Fruit fly (Drosophila melanogaster) whole organism, embryonic: ENCODE measurements around the gene CG14803.

ENCODE experiments used
- ATbp ChIP-seq: fragments of 200-800 bp; sonication (Bioruptor generic); optimal IDR thresholded peaks from 2 replicates; lab custom pipeline; 2017; ENCODE audit warnings: missing biosample characterization, mild to moderate bottlenecking, missing genetic modification characterization, missing genetic modification reagents
- CG10209 ChIP-seq: fragments of 200-800 bp; sonication (Bioruptor generic); optimal IDR thresholded peaks from 3 replicates; lab custom pipeline; 2017; ENCODE audit warnings: missing biosample characterization, mild to moderate bottlenecking, missing genetic modification characterization, missing genetic modification reagents
- CG10274 ChIP-seq: fragments of 200-800 bp; sonication (Bioruptor generic); optimal IDR thresholded peaks from 3 replicates; lab custom pipeline; 2017; ENCODE audit warnings: missing biosample characterization, mild to moderate bottlenecking, missing genetic modification characterization
- CG10462 ChIP-seq: fragments of 200-800 bp; sonication (Bioruptor generic); optimal IDR thresholded peaks from 2 replicates; lab custom pipeline; 2016; ENCODE audit warnings: missing biosample characterization, missing genetic modification characterization
- CG11085 ChIP-seq: fragments of 200-800 bp; sonication (Bioruptor generic); IDR thresholded peaks from 2 replicates; pipeline ENCODE4 v1.3.6; 2022; ENCODE audit warnings: missing biosample characterization, missing genetic modification characterization
- CG12659 ChIP-seq: fragments of 200-800 bp; sonication (Bioruptor generic); optimal IDR thresholded peaks from 3 replicates; lab custom pipeline; 2017; ENCODE audit warnings: mild to moderate bottlenecking, missing biosample characterization, missing genetic modification reagents, missing genetic modification characterization
- CG13287 ChIP-seq: fragments of 200-800 bp; sonication (Bioruptor generic); IDR thresholded peaks from 2 replicates; pipeline ENCODE4 v1.3.6; 2022; ENCODE audit warnings: missing biosample characterization, missing genetic modification characterization; ENCODE audit not compliant: partially characterized antibody
- CG13624 ChIP-seq: fragments of 200-800 bp; sonication (Bioruptor generic); optimal IDR thresholded peaks from 2 replicates; lab custom pipeline; 2016; ENCODE audit warnings: missing biosample characterization, missing genetic modification characterization
- CG13775 ChIP-seq: fragments of 200-800 bp; sonication (Bioruptor generic); optimal IDR thresholded peaks from 3 replicates; lab custom pipeline; 2017; ENCODE audit warnings: missing biosample characterization, mild to moderate bottlenecking, missing genetic modification characterization
- CG14710 ChIP-seq: fragments of 200-800 bp; sonication (Bioruptor generic); optimal IDR thresholded peaks from 3 replicates; lab custom pipeline; 2019; ENCODE audit warnings: missing biosample characterization, mild to moderate bottlenecking, missing genetic modification characterization, moderate library complexity
- CG15011 ChIP-seq: fragments of 200-800 bp; sonication (Bioruptor generic); optimal IDR thresholded peaks from 3 replicates; lab custom pipeline; 2018; ENCODE audit warnings: missing biosample characterization, mild to moderate bottlenecking, missing genetic modification characterization
- CG1529 ChIP-seq: fragments of 200-800 bp; sonication (Bioruptor generic); optimal IDR thresholded peaks from 3 replicates; lab custom pipeline; 2018; ENCODE audit warnings: missing biosample characterization, missing genetic modification characterization
- CG17359 ChIP-seq: fragments of 200-800 bp; sonication (Bioruptor generic); optimal IDR thresholded peaks from 3 replicates; lab custom pipeline; 2018; ENCODE audit warnings: missing biosample characterization, mild to moderate bottlenecking, missing genetic modification characterization, moderate library complexity
- CG17802 ChIP-seq: fragments of 200-800 bp; sonication (Bioruptor generic); optimal IDR thresholded peaks from 2 replicates; lab custom pipeline; 2018; ENCODE audit warnings: missing biosample characterization, mild to moderate bottlenecking, missing genetic modification characterization, moderate library complexity
- CG18011 ChIP-seq: fragments of 200-800 bp; sonication (Bioruptor generic); optimal IDR thresholded peaks from 2 replicates; lab custom pipeline; 2017; ENCODE audit warnings: missing biosample characterization, missing genetic modification characterization, mild to moderate bottlenecking, moderate library complexity, missing genotype
- CG32532 ChIP-seq: fragments of 200-800 bp; sonication (Bioruptor generic); IDR thresholded peaks from 2 replicates; pipeline ENCODE4 v1.3.6; 2022; ENCODE audit warnings: missing biosample characterization, missing genetic modification characterization
- CG3407 ChIP-seq: fragments of 200-800 bp; sonication (Bioruptor generic); optimal IDR thresholded peaks from 2 replicates; lab custom pipeline; 2018; ENCODE audit warnings: missing biosample characterization, mild to moderate bottlenecking, missing genetic modification characterization
- CG4282 ChIP-seq: fragments of 200-800 bp; sonication (Bioruptor generic); optimal IDR thresholded peaks from 2 replicates; lab custom pipeline; 2016; ENCODE audit warnings: missing biosample characterization, missing genetic modification characterization
- CG4854 ChIP-seq: fragments of 200-800 bp; sonication (Bioruptor generic); optimal IDR thresholded peaks from 2 replicates; lab custom pipeline; 2016; ENCODE audit warnings: missing biosample characterization, missing genetic modification characterization, inconsistent platforms
- CG5953 ChIP-seq: fragments of 200-800 bp; sonication (Bioruptor generic); IDR thresholded peaks from 2 replicates; pipeline ENCODE4 v1.3.6; 2022; ENCODE audit warnings: missing biosample characterization, missing genetic modification characterization
- CG6791 ChIP-seq: fragments of 200-800 bp; sonication (Bioruptor generic); IDR thresholded peaks from 3 replicates; pipeline ENCODE4 v1.3.6; 2022; ENCODE audit warnings: missing biosample characterization, missing genetic modification characterization; ENCODE audit not compliant: partially characterized antibody
- CG8478 ChIP-seq: fragments of >200 bp; optimal IDR thresholded peaks from 2 replicates; lab custom pipeline; 2018
- CG8944 ChIP-seq: fragments of 200-800 bp; sonication (Bioruptor generic); optimal IDR thresholded peaks from 3 replicates; lab custom pipeline; 2016; ENCODE audit warnings: missing biosample characterization, missing genetic modification characterization
- CG9817 ChIP-seq: fragments of 200-800 bp; sonication (Bioruptor generic); optimal IDR thresholded peaks from 2 replicates; lab custom pipeline; 2018; ENCODE audit warnings: missing biosample characterization, mild to moderate bottlenecking, missing genetic modification characterization, moderate library complexity
- CTCF ChIP-seq: fragments of 200-800 bp; sonication (Bioruptor generic); optimal IDR thresholded peaks from 2 replicates; lab custom pipeline; 2017; ENCODE audit warnings: missing biosample characterization, mild to moderate bottlenecking, missing genetic modification characterization, moderate library complexity
- CrebB ChIP-seq: fragments of 200-800 bp; sonication (Bioruptor generic); optimal IDR thresholded peaks from 3 replicates; lab custom pipeline; 2018; ENCODE audit warnings: missing biosample characterization, mild to moderate bottlenecking, missing genetic modification characterization
- D19B ChIP-seq: fragments of 200-800 bp; sonication (Bioruptor generic); optimal IDR thresholded peaks from 2 replicates; lab custom pipeline; 2017; ENCODE audit warnings: missing biosample characterization, mild to moderate bottlenecking, missing genetic modification characterization
- Deaf1 ChIP-seq: fragments of 200-800 bp; optimal IDR thresholded peaks from 3 replicates; lab custom pipeline; 2019; ENCODE audit warnings: missing biosample characterization, mild to moderate bottlenecking, missing genetic modification characterization, moderate library complexity
- Dll ChIP-seq: fragments of 200-800 bp; sonication (Bioruptor generic); IDR thresholded peaks from 4 replicates; pipeline ENCODE4 v1.3.6; 2022; ENCODE audit warnings: missing biosample characterization, missing genetic modification characterization; ENCODE audit not compliant: partially characterized antibody
- Dp ChIP-seq: fragments of 200-800 bp; sonication (Bioruptor generic); optimal IDR thresholded peaks from 2 replicates; lab custom pipeline; 2018; ENCODE audit warnings: missing biosample characterization, mild to moderate bottlenecking, missing genetic modification characterization, moderate library complexity
- Dref ChIP-seq: fragments of 200-800 bp; sonication (Bioruptor generic); IDR thresholded peaks from 2 replicates; pipeline ENCODE4 v1.3.6; 2022; ENCODE audit warnings: missing biosample characterization, missing genetic modification characterization
- Fer1 ChIP-seq: fragments of 200-800 bp; sonication (Bioruptor generic); optimal IDR thresholded peaks from 2 replicates; lab custom pipeline; 2017; ENCODE audit warnings: missing biosample characterization, mild to moderate bottlenecking, missing genetic modification characterization
- Hey ChIP-seq: fragments of 200-800 bp; sonication (Bioruptor generic); optimal IDR thresholded peaks from 3 replicates; lab custom pipeline; 2018; ENCODE audit warnings: missing biosample characterization, mild to moderate bottlenecking, missing genetic modification characterization
- Hsf ChIP-seq: fragments of 200-800 bp; sonication (Bioruptor generic); optimal IDR thresholded peaks from 3 replicates; lab custom pipeline; 2016; ENCODE audit warnings: missing biosample characterization, missing genetic modification characterization
- MESR4 ChIP-seq: fragments of 200-800 bp; sonication (Bioruptor generic); optimal IDR thresholded peaks from 2 replicates; lab custom pipeline; 2018; ENCODE audit warnings: missing biosample characterization, mild to moderate bottlenecking, missing genetic modification characterization, moderate library complexity
- NC2β ChIP-seq: fragments of 200-800 bp; sonication (Bioruptor generic); optimal IDR thresholded peaks from 2 replicates; lab custom pipeline; 2016; ENCODE audit warnings: missing biosample characterization, missing genetic modification characterization
- NFAT ChIP-seq: fragments of 200-800 bp; sonication (Bioruptor generic); IDR thresholded peaks from 2 replicates; pipeline ENCODE4 v1.3.6; 2022; ENCODE audit warnings: missing biosample characterization, missing genetic modification characterization
- Sry-β ChIP-seq: fragments of 200-800 bp; sonication (Bioruptor generic); optimal IDR thresholded peaks from 2 replicates; lab custom pipeline; 2018; ENCODE audit warnings: missing biosample characterization, mild to moderate bottlenecking, missing genetic modification characterization, moderate library complexity
- Sry-δ ChIP-seq: fragments of 200-800 bp; sonication (Bioruptor generic); optimal IDR thresholded peaks from 2 replicates; lab custom pipeline; 2016; ENCODE audit warnings: missing biosample characterization, missing genetic modification characterization
- abd-A ChIP-seq: fragments of 200-800 bp; sonication (Bioruptor generic); optimal IDR thresholded peaks from 3 replicates; lab custom pipeline; 2019; ENCODE audit warnings: missing biosample characterization, mild to moderate bottlenecking, missing genetic modification characterization, moderate library complexity
- dmrt99B ChIP-seq: fragments of 200-800 bp; sonication (Bioruptor generic); optimal IDR thresholded peaks from 2 replicates; lab custom pipeline; 2018; ENCODE audit warnings: missing biosample characterization, mild to moderate bottlenecking, missing genetic modification characterization, moderate library complexity
- hb ChIP-seq: fragments of 200-800 bp; sonication (Bioruptor generic); IDR thresholded peaks from 3 replicates; pipeline ENCODE4 v1.3.6; 2022; ENCODE audit warnings: missing biosample characterization, missing genetic modification characterization; ENCODE audit not compliant: partially characterized antibody
- row ChIP-seq: fragments of 200-800 bp; sonication (Bioruptor generic); IDR thresholded peaks from 3 replicates; pipeline ENCODE4 v1.3.6; 2022; ENCODE audit warnings: missing biosample characterization, missing genetic modification characterization
- sc ChIP-seq, 3 experiments: fragments of >200 bp in 2 of 3; fragments of 200-800 bp in 1 of 3; sonication (Bioruptor generic) in 1 of 3; optimal IDR thresholded peaks; 2 replicates in 2 of 3; 3 replicates in 1 of 3; lab custom pipeline; 2017; ENCODE audit warnings: mild to moderate bottlenecking in 1 of 3, missing biosample characterization in 1 of 3, missing genetic modification characterization in 1 of 3, missing genetic modification reagents in 1 of 3
- sisA ChIP-seq: fragments of 200-800 bp; sonication (Bioruptor generic); IDR thresholded peaks from 2 replicates; pipeline ENCODE4 v1.3.6; 2022; ENCODE audit warnings: missing biosample characterization, missing genetic modification characterization
- tin ChIP-seq: fragments of 200-800 bp; sonication (Bioruptor generic); optimal IDR thresholded peaks from 3 replicates; lab custom pipeline; 2016; ENCODE audit warnings: missing biosample characterization, missing genetic modification characterization
- tup ChIP-seq: fragments of 200-800 bp; sonication (Bioruptor generic); optimal IDR thresholded peaks from 2 replicates; lab custom pipeline; 2016; ENCODE audit warnings: missing biosample characterization, mild to moderate bottlenecking, missing genetic modification characterization, moderate library complexity
- twi ChIP-seq: fragments of 200-800 bp; optimal IDR thresholded peaks from 2 replicates; lab custom pipeline; 2019; ENCODE audit warnings: missing biosample characterization, mild to moderate bottlenecking, missing genetic modification characterization, moderate library complexity
- vfl ChIP-seq: fragments of 200-800 bp; sonication (Bioruptor generic); optimal IDR thresholded peaks from 2 replicates; lab custom pipeline; 2016; ENCODE audit warnings: missing biosample characterization, missing genetic modification characterization

CG14803 gene

dm6 chrX:1873515-1874126 lies 5.0 kb downstream of the CG14803 start, which contains the start of the genes Pgam5 and Vps26 (continued):
- no peak for TF ChIP-seq CG15011 (GFP tag; lab: Kevin White, UChicago)
- peak; percentile 21 for TF ChIP-seq CG13624 (GFP tag; lab: Kevin White, UChicago)
- no peak for TF ChIP-seq abd-A (tag; lab: Kevin White, UChicago)
- no peak for TF ChIP-seq CG10274 (GFP tag; lab: Kevin White, UChicago)
- TF ChIP-seq Dref (GFP tag; lab: Robert Waterston, UW), result no peak
- TF ChIP-seq CG12659, result peak; percentile 47
- no peak for TF ChIP-seq ATbp
- TF ChIP-seq CG13287 (GFP tag; lab: Robert Waterston, UW), result no peak
- TF ChIP-seq vfl, result no peak
- no peak for TF ChIP-seq sc (optimal IDR thresholded peaks at IDR 0.05; lab: Kevin White, UChicago)
- TF ChIP-seq sc (GFP tag; optimal IDR thresholded peaks at IDR 0.05; lab: Kevin White, UChicago), result no peak
- TF ChIP-seq hb (GFP tag; lab: Robert Waterston, UW), result no peak
- TF ChIP-seq CG6791 (GFP tag; lab: Robert Waterston, UW), result no peak
- TF ChIP-seq Sry-δ (GFP tag; lab: Kevin White, UChicago), result peak; percentile 38
- TF ChIP-seq Dp (GFP tag; lab: Kevin White, UChicago), result peak; percentile 21
- TF ChIP-seq Dll, result 0 out of 4 replicates have a peak, but pooled peaks have one; percentile 21
- TF ChIP-seq CG9817, result no peak
- peak; percentile 76 for TF ChIP-seq MESR4 (GFP tag; lab: Kevin White, UChicago)
- no peak for TF ChIP-seq NFAT (GFP tag; lab: Robert Waterston, UW)
- no peak for TF ChIP-seq Hsf
- TF ChIP-seq Hey, result no peak
- TF ChIP-seq, all 482 proteins: peak for 36

dm6 chrX:1877107-1877736 lies 8.6 kb downstream of the CG14803 start, which contains the start of the genes CG14817 and CG14805:
Gene CG14817, minus strand, starts transcription at chrX:1877270.
Gene CG14805, plus strand, starts transcription at chrX:1877317.
- TF ChIP-seq CG10462 (GFP tag; lab: Kevin White, UChicago) (no peak), dmrt99B (tag; lab: Kevin White, UChicago) (no peak), CG13775 (GFP tag; lab: Kevin White, UChicago) (peak; percentile 72), row (peak; percentile 19; the same call in 1 of the 3 replicates), CG11085 (peak; percentile 20; the same call in 1 of the 2 replicates), Fer1 (peak; percentile 93), CG1529 (GFP tag; lab: Kevin White, UChicago) (peak; percentile 54), CG18011 (GFP tag; lab: Kevin White, UChicago) (peak; percentile 53), CG4854 (GFP tag; lab: Kevin White, UChicago) (peak; percentile 48), tup (GFP tag; lab: Kevin White, UChicago) (no peak), CG14710 (tag; lab: Kevin White, UChicago) (peak; percentile 66), CG5953 (GFP tag; lab: Robert Waterston, UW) (no peak), sisA (GFP tag; lab: Robert Waterston, UW) (no peak), CG8478 (lab: Kevin White, UChicago) (no peak), CG8944 (GFP tag; lab: Kevin White, UChicago) (no peak), Sry-β (GFP tag; lab: Kevin White, UChicago) (peak; percentile 23), Deaf1 (tag; lab: Kevin White, UChicago) (peak; percentile 30), CG4282 (GFP tag; lab: Kevin White, UChicago) (no peak), CrebB (peak; percentile 90), D19B (GFP tag; lab: Kevin White, UChicago) (peak; percentile 52), tin (GFP tag; lab: Kevin White, UChicago) (peak; percentile 24), CG17802 (peak; percentile 20), CG17359 (tag; lab: Kevin White, UChicago) (peak; percentile 73), twi (tag; lab: Kevin White, UChicago) (peak; percentile 38), CG3407 (GFP tag; lab: Kevin White, UChicago) (no peak), CTCF (GFP tag; lab: Kevin White, UChicago) (peak; percentile 33), CG10209 (GFP tag; lab: Kevin White, UChicago) (peak; percentile 72), CG32532 (GFP tag; lab: Robert Waterston, UW) (peak; percentile 70), NC2β (GFP tag; lab: Kevin White, UChicago) (peak; percentile 65)
